Fruit fly (Drosophila melanogaster) whole organism, embryonic: ENCODE data around the gene CG17109.

Experiments
- Aef1 ChIP-seq: fragments of 200-800 bp; sonication (Bioruptor generic); IDR thresholded peaks from 3 replicates; pipeline ENCODE4 v1.3.6; 2022; ENCODE audit warnings: missing biosample characterization, missing genetic modification characterization
- B-H1 ChIP-seq: fragments of 200-800 bp; sonication (Bioruptor generic); IDR thresholded peaks from 3 replicates; pipeline ENCODE4 v1.3.6; 2022; ENCODE audit warnings: missing biosample characterization, missing genetic modification characterization
- Bteb2 ChIP-seq: fragments of 200-800 bp; sonication (Bioruptor generic); optimal IDR thresholded peaks from 2 replicates; lab custom pipeline; 2016; ENCODE audit warnings: missing biosample characterization, missing genetic modification characterization
- CG10654 ChIP-seq: fragments of 200-800 bp; sonication (Bioruptor generic); optimal IDR thresholded peaks from 2 replicates; lab custom pipeline; 2016; ENCODE audit warnings: missing biosample characterization, missing genetic modification characterization
- CG11456 ChIP-seq: fragments of 200-800 bp; sonication (Bioruptor generic); IDR thresholded peaks from 3 replicates; pipeline ENCODE4 v1.3.6; 2022; ENCODE audit warnings: missing biosample characterization, missing genetic modification characterization
- CG12071 ChIP-seq: fragments of 200-800 bp; sonication (Bioruptor generic); optimal IDR thresholded peaks from 3 replicates; lab custom pipeline; 2018; ENCODE audit warnings: missing biosample characterization, mild to moderate bottlenecking, missing genetic modification characterization
- CG12299 ChIP-seq: fragments of 200-800 bp; sonication (Bioruptor generic); optimal IDR thresholded peaks from 2 replicates; lab custom pipeline; 2018; ENCODE audit warnings: missing biosample characterization, mild to moderate bottlenecking, missing genetic modification characterization
- CG12744 ChIP-seq: fragments of 200-800 bp; sonication (Bioruptor generic); optimal IDR thresholded peaks from 2 replicates; lab custom pipeline; 2016; ENCODE audit warnings: missing biosample characterization, missing genetic modification characterization
- CG1529 ChIP-seq: fragments of 200-800 bp; sonication (Bioruptor generic); optimal IDR thresholded peaks from 3 replicates; lab custom pipeline; 2018; ENCODE audit warnings: missing biosample characterization, missing genetic modification characterization
- CG16813 ChIP-seq: fragments of 200-800 bp; sonication (Bioruptor generic); IDR thresholded peaks from 3 replicates; pipeline ENCODE4 v1.3.6; 2022; ENCODE audit warnings: missing biosample characterization, missing genetic modification characterization; ENCODE audit not compliant: partially characterized antibody
- CG17612 ChIP-seq: fragments of 200-800 bp; sonication (Bioruptor generic); IDR thresholded peaks from 2 replicates; pipeline ENCODE4 v1.3.6; 2022; ENCODE audit warnings: missing biosample characterization, missing genetic modification characterization
- CG32767 ChIP-seq: fragments of 200-800 bp; sonication (Bioruptor generic); IDR thresholded peaks from 2 replicates; pipeline ENCODE4 v1.3.6; 2022; ENCODE audit warnings: missing biosample characterization, missing genetic modification characterization
- CG42726 ChIP-seq: fragments of 200-800 bp; sonication (Bioruptor generic); IDR thresholded peaks from 2 replicates; pipeline ENCODE4 v1.3.6; 2022; ENCODE audit warnings: missing biosample characterization, missing genetic modification characterization; ENCODE audit not compliant: partially characterized antibody
- CG6813 ChIP-seq: fragments of 200-800 bp; sonication (Bioruptor generic); optimal IDR thresholded peaks from 2 replicates; lab custom pipeline; 2017; ENCODE audit warnings: missing biosample characterization, missing genetic modification characterization, mild to moderate bottlenecking, moderate library complexity, missing genetic modification reagents
- CG7928 ChIP-seq: fragments of 200-800 bp; sonication (Bioruptor generic); optimal IDR thresholded peaks from 2 replicates; lab custom pipeline; 2017; ENCODE audit warnings: missing biosample characterization, mild to moderate bottlenecking, missing genetic modification characterization
- CG8388 ChIP-seq: fragments of 200-800 bp; sonication (Bioruptor generic); optimal IDR thresholded peaks from 2 replicates; lab custom pipeline; 2019; ENCODE audit warnings: missing biosample characterization, mild to moderate bottlenecking, missing genetic modification characterization, moderate library complexity
- Camta ChIP-seq: fragments of 200-800 bp; sonication (Bioruptor generic); optimal IDR thresholded peaks from 2 replicates; lab custom pipeline; 2016; ENCODE audit warnings: missing biosample characterization, missing genetic modification characterization
- Deaf1 ChIP-seq: fragments of 200-800 bp; optimal IDR thresholded peaks from 3 replicates; lab custom pipeline; 2019; ENCODE audit warnings: missing biosample characterization, mild to moderate bottlenecking, missing genetic modification characterization, moderate library complexity
- Dip2 ChIP-seq: fragments of 200-800 bp; sonication (Bioruptor generic); IDR thresholded peaks from 2 replicates; pipeline ENCODE4 v1.3.6; 2022; ENCODE audit warnings: missing biosample characterization, missing genetic modification characterization
- Elba2 ChIP-seq: fragments of 200-800 bp; sonication (Bioruptor generic); optimal IDR thresholded peaks from 3 replicates; lab custom pipeline; 2016; ENCODE audit warnings: missing biosample characterization, missing genetic modification characterization
- GATAe ChIP-seq: fragments of 200-800 bp; sonication (Bioruptor generic); conservative IDR thresholded peaks from 2 replicates; pipeline ENCODE4 v1.3.6; 2022; ENCODE audit warnings: missing biosample characterization, missing genetic modification characterization
- Gug ChIP-seq: fragments of 200-800 bp; sonication (Bioruptor generic); IDR thresholded peaks from 4 replicates; pipeline ENCODE4 v1.3.6; 2022; ENCODE audit warnings: missing biosample characterization, missing genetic modification characterization
- Hr39 ChIP-seq: fragments of >200 bp; optimal IDR thresholded peaks from 2 replicates; lab custom pipeline; 2017
- Hr78 ChIP-seq, 2 experiments: fragments of 200-800 bp in 1 of 2; fragments of >200 bp in 1 of 2; sonication (Bioruptor generic) in 1 of 2; optimal IDR thresholded peaks; 2 replicates each; lab custom pipeline; 2017 to 2019; ENCODE audit warnings: missing biosample characterization in 2 of 2, missing genetic modification characterization in 2 of 2, mild to moderate bottlenecking in 1 of 2, moderate library complexity in 1 of 2
- Lhr ChIP-seq: fragments of 200-800 bp; sonication (Bioruptor generic); optimal IDR thresholded peaks from 3 replicates; lab custom pipeline; 2017; ENCODE audit warnings: mild to moderate bottlenecking, missing biosample characterization, missing genetic modification reagents, missing genetic modification characterization
- MBD-R2 ChIP-seq: fragments of 200-800 bp; sonication (Bioruptor generic); IDR thresholded peaks from 2 replicates; pipeline ENCODE4 v1.3.6; 2022; ENCODE audit warnings: missing biosample characterization, missing genetic modification characterization
- Max ChIP-seq: fragments of 200-800 bp; sonication (Bioruptor generic); optimal IDR thresholded peaks from 2 replicates; lab custom pipeline; 2016; ENCODE audit warnings: missing biosample characterization, mild to moderate bottlenecking, missing genetic modification characterization
- TFAM ChIP-seq: fragments of 200-800 bp; sonication (Bioruptor generic); optimal IDR thresholded peaks from 2 replicates; lab custom pipeline; 2017; ENCODE audit warnings: missing biosample characterization, missing genetic modification characterization, inconsistent platforms
- ap ChIP-seq: fragments of 200-800 bp; sonication (Bioruptor generic); IDR thresholded peaks from 2 replicates; pipeline ENCODE4 v1.3.6; 2022; ENCODE audit warnings: missing biosample characterization, missing genetic modification characterization
- bab2 ChIP-seq: fragments of 200-800 bp; sonication (Bioruptor generic); optimal IDR thresholded peaks from 2 replicates; lab custom pipeline; 2016; ENCODE audit warnings: missing biosample characterization, missing genetic modification characterization
- br ChIP-seq: fragments of >200 bp; optimal IDR thresholded peaks from 2 replicates; lab custom pipeline; 2017
- caup ChIP-seq: fragments of 200-800 bp; sonication (Bioruptor generic); optimal IDR thresholded peaks from 3 replicates; lab custom pipeline; 2017; ENCODE audit warnings: missing biosample characterization, mild to moderate bottlenecking, missing genetic modification characterization, moderate library complexity; ENCODE audit not compliant: severe bottlenecking
- cg ChIP-seq: fragments of 200-800 bp; sonication (Bioruptor generic); optimal IDR thresholded peaks from 3 replicates; lab custom pipeline; 2019; ENCODE audit warnings: missing biosample characterization, mild to moderate bottlenecking, missing genetic modification characterization, moderate library complexity
- chm ChIP-seq: fragments of 200-800 bp; sonication (Bioruptor generic); IDR thresholded peaks from 2 replicates; pipeline ENCODE4 v1.3.6; 2022; ENCODE audit warnings: missing biosample characterization, missing genetic modification characterization
- crol ChIP-seq: fragments of 200-800 bp; sonication (Bioruptor generic); IDR thresholded peaks from 2 replicates; pipeline ENCODE4 v1.3.6; 2022; ENCODE audit warnings: missing biosample characterization, missing genetic modification characterization
- cwo ChIP-seq: fragments of 200-800 bp; sonication (Bioruptor generic); optimal IDR thresholded peaks from 3 replicates; lab custom pipeline; 2017; ENCODE audit warnings: missing biosample characterization, missing genetic modification characterization, mild to moderate bottlenecking, moderate library complexity, missing genetic modification reagents
- dati ChIP-seq: fragments of 200-800 bp; sonication (Bioruptor generic); IDR thresholded peaks from 2 replicates; pipeline ENCODE4 v1.3.6; 2022; ENCODE audit warnings: missing biosample characterization, missing genetic modification characterization
- emc ChIP-seq: fragments of 200-800 bp; sonication (Bioruptor generic); optimal IDR thresholded peaks from 2 replicates; lab custom pipeline; 2016; ENCODE audit warnings: missing biosample characterization, missing genetic modification characterization
- fd3F ChIP-seq: fragments of 200-800 bp; sonication (Bioruptor generic); optimal IDR thresholded peaks from 2 replicates; lab custom pipeline; 2018; ENCODE audit warnings: missing biosample characterization, mild to moderate bottlenecking, missing genetic modification characterization, moderate library complexity
- klu ChIP-seq: fragments of 200-800 bp; sonication (Bioruptor generic); IDR thresholded peaks from 2 replicates; pipeline ENCODE4 v1.3.6; 2022; ENCODE audit warnings: missing biosample characterization, missing genetic modification characterization
- nerfin-2 ChIP-seq: fragments of 200-800 bp; sonication (Bioruptor generic); IDR thresholded peaks from 2 replicates; pipeline ENCODE4 v1.3.6; 2022; ENCODE audit warnings: missing biosample characterization, missing genetic modification characterization; ENCODE audit not compliant: partially characterized antibody
- phol ChIP-seq: fragments of 200-800 bp; sonication (Bioruptor generic); optimal IDR thresholded peaks from 3 replicates; lab custom pipeline; 2018; ENCODE audit warnings: missing biosample characterization, mild to moderate bottlenecking, missing genetic modification characterization, moderate library complexity
- prd ChIP-seq, 3 experiments: fragments of >200 bp in 2 of 3; fragments of 200-800 bp in 1 of 3; sonication (Bioruptor generic) in 1 of 3; optimal IDR thresholded peaks in 2 of 3; IDR thresholded peaks in 1 of 3; 2 replicates in 2 of 3; 3 replicates in 1 of 3; pipeline versions ENCODE4 v1.3.6 to Lab custom; 2017 to 2022; ENCODE audit warnings: missing biosample characterization in 1 of 3, missing genetic modification characterization in 1 of 3
- ro ChIP-seq: fragments of 200-800 bp; sonication (Bioruptor generic); IDR thresholded peaks from 2 replicates; pipeline ENCODE4 v1.3.6; 2022; ENCODE audit warnings: missing biosample characterization, missing genetic modification characterization
- scrt ChIP-seq: fragments of 200-800 bp; sonication (Bioruptor generic); optimal IDR thresholded peaks from 2 replicates; lab custom pipeline; 2018; ENCODE audit warnings: missing biosample characterization, mild to moderate bottlenecking, missing genetic modification characterization, moderate library complexity
- tll ChIP-seq, 2 experiments: fragments of 200-800 bp in 1 of 2; fragments of >200 bp in 1 of 2; sonication (Bioruptor generic) in 1 of 2; optimal IDR thresholded peaks; 2 replicates each; lab custom pipeline; 2017 to 2019; ENCODE audit warnings: missing biosample characterization in 2 of 2, missing genetic modification characterization in 2 of 2, mild to moderate bottlenecking in 1 of 2, moderate library complexity in 1 of 2
- trh ChIP-seq: fragments of 200-800 bp; sonication (Bioruptor generic); optimal IDR thresholded peaks from 2 replicates; lab custom pipeline; 2016; ENCODE audit warnings: missing biosample characterization, missing genetic modification characterization
- twi ChIP-seq: fragments of 200-800 bp; optimal IDR thresholded peaks from 2 replicates; lab custom pipeline; 2019; ENCODE audit warnings: missing biosample characterization, mild to moderate bottlenecking, missing genetic modification characterization, moderate library complexity
- unpg ChIP-seq: fragments of 200-800 bp; sonication (Bioruptor generic); optimal IDR thresholded peaks from 3 replicates; lab custom pipeline; 2018; ENCODE audit warnings: missing biosample characterization, mild to moderate bottlenecking, missing genetic modification characterization, moderate library complexity
- vnd ChIP-seq: fragments of 200-800 bp; sonication (Bioruptor generic); IDR thresholded peaks from 3 replicates; pipeline ENCODE4 v1.3.6; 2022; ENCODE audit warnings: missing biosample characterization, missing genetic modification characterization; ENCODE audit not compliant: partially characterized antibody
- zfh2 ChIP-seq: fragments of 200-800 bp; sonication (Bioruptor generic); optimal IDR thresholded peaks from 2 replicates; lab custom pipeline; 2016; ENCODE audit warnings: missing biosample characterization, missing genetic modification characterization

CG17109 gene

dm6 chr3R:23061209-23061608 is 34.3 kb upstream of the CG17109 start, which contains the start of the genes sav and Ublcp1 (continued):
- no peak for TF ChIP-seq Camta
- TF ChIP-seq caup (GFP tag; lab: Kevin White, UChicago), result no peak
- TF ChIP-seq Dip2 (GFP tag; lab: Robert Waterston, UW), result no peak
- TF ChIP-seq prd (optimal IDR thresholded peaks at IDR 0.05; lab: Kevin White, UChicago), result no peak
- no peak; the same call in 2 of the 3 replicates for TF ChIP-seq prd (GFP tag; IDR thresholded peaks at IDR 0.05; lab: Robert Waterston, UW)
- TF ChIP-seq phol (tag; lab: Kevin White, UChicago), result peak; percentile 57
- peak; percentile 36 for TF ChIP-seq unpg (GFP tag; lab: Kevin White, UChicago)
- TF ChIP-seq CG8388, result peak; percentile 18
- TF ChIP-seq Gug (GFP tag; lab: Robert Waterston, UW), result peak; percentile 27; the same call in 1 of the 4 replicates
- no peak for TF ChIP-seq CG12071 (GFP tag; lab: Kevin White, UChicago)
- TF ChIP-seq MBD-R2, result peak; percentile 86
- TF ChIP-seq Hr39 (lab: Kevin White, UChicago), result no peak
- no peak for TF ChIP-seq CG12299 (tag; lab: Kevin White, UChicago)
- TF ChIP-seq Bteb2, result no peak
- no peak for TF ChIP-seq bab2 (GFP tag; lab: Kevin White, UChicago)
- TF ChIP-seq CG11456 (GFP tag; lab: Robert Waterston, UW), result no peak
- no peak for TF ChIP-seq scrt (GFP tag; lab: Kevin White, UChicago)
- TF ChIP-seq twi, result peak; percentile 16
- TF ChIP-seq Aef1 (GFP tag; lab: Robert Waterston, UW), result no peak
- no peak for TF ChIP-seq trh (GFP tag; lab: Kevin White, UChicago)
- no peak for TF ChIP-seq ap (GFP tag; lab: Robert Waterston, UW)
- TF ChIP-seq CG10654 (GFP tag; lab: Kevin White, UChicago), result no peak
- TF ChIP-seq CG7928 (GFP tag; lab: Kevin White, UChicago), result no peak
- TF ChIP-seq tll (GFP tag; optimal IDR thresholded peaks at IDR 0.05; lab: Kevin White, UChicago), result no peak
- no peak for TF ChIP-seq CG1529 (GFP tag; lab: Kevin White, UChicago)
- no peak for TF ChIP-seq fd3F (GFP tag; lab: Kevin White, UChicago)
- peak; percentile 91 for TF ChIP-seq CG16813 (GFP tag; lab: Robert Waterston, UW)
- TF ChIP-seq zfh2 (GFP tag; lab: Kevin White, UChicago), result no peak
- no peak for TF ChIP-seq cg (GFP tag; lab: Kevin White, UChicago)
- TF ChIP-seq cwo (GFP tag; lab: Kevin White, UChicago), result no peak
- TF ChIP-seq CG32767 (GFP tag; lab: Robert Waterston, UW), result no peak
- TF ChIP-seq br (lab: Kevin White, UChicago), result no peak
- no peak for TF ChIP-seq B-H1 (GFP tag; lab: Robert Waterston, UW)
- TF ChIP-seq Elba2 (GFP tag; lab: Kevin White, UChicago), result peak; percentile 74
- no peak for TF ChIP-seq dati (GFP tag; lab: Robert Waterston, UW)
- TF ChIP-seq nerfin-2 (GFP tag; lab: Robert Waterston, UW), result peak; percentile 82
- no peak for TF ChIP-seq CG12744 (GFP tag; lab: Kevin White, UChicago)
- TF ChIP-seq CG42726 (GFP tag; lab: Robert Waterston, UW), result peak; percentile 72; the same call in 1 of the 2 replicates
- TF ChIP-seq vnd (GFP tag; lab: Robert Waterston, UW), result peak; percentile 90
- TF ChIP-seq GATAe (GFP tag; lab: Robert Waterston, UW), result no peak
- no peak for TF ChIP-seq klu (GFP tag; lab: Robert Waterston, UW)
- TF ChIP-seq Max (GFP tag; lab: Kevin White, UChicago), result peak; percentile 25
- no peak for TF ChIP-seq emc (GFP tag; lab: Kevin White, UChicago)
- TF ChIP-seq CG6813 (GFP tag; lab: Kevin White, UChicago), result no peak
- TF ChIP-seq CG17612, result no peak
- TF ChIP-seq crol (GFP tag; lab: Robert Waterston, UW), result no peak
- TF ChIP-seq Deaf1 (tag; lab: Kevin White, UChicago), result peak; percentile 21
- no peak for TF ChIP-seq Lhr (GFP tag; lab: Kevin White, UChicago)
- no peak for TF ChIP-seq ro
- no peak for TF ChIP-seq TFAM (GFP tag; lab: Kevin White, UChicago)
- TF ChIP-seq chm (GFP tag; lab: Robert Waterston, UW), result no peak
- TF ChIP-seq Hr78 (GFP tag; optimal IDR thresholded peaks at IDR 0.05; lab: Kevin White, UChicago), result no peak
